Worm (Caenorhabditis elegans) whole organism, L1 larva: Measurements from ENCODE around the gene R11H6.4.

Experiments used
- efl-1 ChIP-seq, 4 experiments: fragments of 150-350 bp; optimal IDR thresholded peaks in 3 of 4; peaks in 1 of 4; 1 replicate in 1 of 4; 2 replicates in 3 of 4; lab custom pipeline; 2014; ENCODE audit warnings: missing biosample characterization in 2 of 4, missing genetic modification characterization in 2 of 4, missing genetic modification reagents in 2 of 4
- efl-3 ChIP-seq: fragments of 200-800 bp; sonication (Bioruptor generic); optimal IDR thresholded peaks from 2 replicates; lab custom pipeline; 2018; ENCODE audit warnings: mild to moderate bottlenecking, missing genetic modification characterization, missing compliant biosample characterization
- fkh-10 ChIP-seq: sonication (generic microtip); optimal IDR thresholded peaks from 2 replicates; lab custom pipeline; 2017; ENCODE audit warnings: missing biosample characterization, missing genetic modification reagents, missing genetic modification characterization
- fkh-8 ChIP-seq: sonication (generic microtip); optimal IDR thresholded peaks from 2 replicates; lab custom pipeline; 2016; ENCODE audit warnings: mild to moderate bottlenecking, missing genetic modification characterization, missing compliant biosample characterization
- isw-1 ChIP-seq: fragments of 200-800 bp; sonication (Bioruptor generic); IDR thresholded peaks from 2 replicates; pipeline ENCODE4 v1.3.6; 2022; ENCODE audit warnings: missing genetic modification characterization, missing compliant biosample characterization
- jun-1 ChIP-seq: fragments of 150-350 bp; optimal IDR thresholded peaks from 2 replicates; lab custom pipeline; 2014; ENCODE audit warnings: missing biosample characterization, missing genetic modification reagents, missing genetic modification characterization
- lin-13 ChIP-seq: fragments of 150-350 bp; optimal IDR thresholded peaks from 2 replicates; lab custom pipeline; 2014; ENCODE audit warnings: missing biosample characterization, missing genetic modification reagents, missing genetic modification characterization
- lir-3 ChIP-seq: sonication (generic microtip); optimal IDR thresholded peaks from 2 replicates; lab custom pipeline; 2016; ENCODE audit warnings: mild to moderate bottlenecking, missing genetic modification characterization, moderate library complexity, missing compliant biosample characterization; ENCODE audit not compliant: poor library complexity
- mdl-1 ChIP-seq, 2 experiments: fragments of 150-350 bp; optimal IDR thresholded peaks; 2 replicates each; lab custom pipeline; 2014 to 2017; ENCODE audit warnings: missing biosample characterization in 2 of 2, missing genetic modification characterization in 2 of 2, inconsistent platforms in 1 of 2
- nhr-12 ChIP-seq: sonication (generic microtip); optimal IDR thresholded peaks from 2 replicates; lab custom pipeline; 2017; ENCODE audit warnings: missing biosample characterization, missing genetic modification characterization
- pqm-1 ChIP-seq: sonication (generic microtip); optimal IDR thresholded peaks from 3 replicates; lab custom pipeline; 2017; ENCODE audit warnings: missing biosample characterization, missing genetic modification characterization
- unc-86 ChIP-seq: sonication (generic microtip); optimal IDR thresholded peaks from 2 replicates; lab custom pipeline; 2016; ENCODE audit warnings: missing genetic modification characterization, missing compliant biosample characterization
- unc-98 ChIP-seq: fragments of 200-800 bp; sonication (Bioruptor generic); IDR thresholded peaks from 2 replicates; pipeline ENCODE4 v1.3.6; 2022; ENCODE audit warnings: missing genetic modification characterization, missing compliant biosample characterization

DNA sequence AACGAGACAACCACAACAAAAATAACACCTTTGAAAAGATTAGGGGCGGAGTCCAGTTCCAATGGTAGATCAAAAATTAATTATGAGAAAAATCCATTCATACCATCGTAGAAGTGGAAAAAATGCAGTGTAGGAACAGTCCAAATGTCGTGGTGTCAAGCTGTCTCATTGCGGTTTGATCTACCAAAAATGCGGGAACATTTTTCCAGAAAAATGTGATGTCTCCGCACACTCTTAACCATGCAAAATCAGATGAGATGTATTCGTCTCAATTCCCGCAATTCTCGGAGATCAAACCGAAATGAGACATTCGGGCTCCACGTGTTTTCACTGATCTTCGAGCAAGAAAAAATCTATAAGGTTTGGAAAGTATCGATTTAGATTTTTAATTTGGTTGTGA is 15.6 kb upstream of the R11H6.4 start:
- TF ChIP-seq efl-3 (GFP tag; lab: Kevin White, UChicago) (no peak), isw-1 (GFP tag; lab: Robert Waterston, UW) (no peak), fkh-10 (GFP tag; lab: Kevin White, UChicago) (no peak), lin-13 (GFP tag; lab: Kevin White, UChicago) (no peak), efl-1 (optimal IDR thresholded peaks at IDR 0.05; lab: Kevin White, UChicago) (no peak), efl-1 (GFP tag; optimal IDR thresholded peaks at IDR 0.05 in 1 of 2; lab: Kevin White, UChicago) (no peak), mdl-1 (tag; optimal IDR thresholded peaks at IDR 0.05; lab: Kevin White, UChicago) (no peak), unc-98 (GFP tag; lab: Robert Waterston, UW) (no peak), fkh-8 (tag; lab: Kevin White, UChicago) (no peak), lir-3 (tag; lab: Kevin White, UChicago) (no peak), unc-86 (no peak), jun-1 (tag; lab: Kevin White, UChicago) (no peak), nhr-12 (no peak), pqm-1 (tag; lab: Kevin White, UChicago) (no peak)
